Fruit fly (Drosophila melanogaster): ENCODE data around the gene CG32579.
A peak's percentile ranks its signal among the peaks of the same experiment; 100 is the strongest.

Gene CG32579

dm6 chrX:16288492-16288964 is 34.6 kb upstream of the CG32579 start, which contains the start of the genes CG32576 and caz:
TSS of gene CG32576 (minus strand) at chrX:16288533.
TSS of gene caz (plus strand) at chrX:16288810.
- TF ChIP-seq GATAd (GFP tag; optimal IDR thresholded peaks at IDR 0.05) (peak; percentile 49), ey (GFP tag; optimal IDR thresholded peaks at IDR 0.05) (no peak), dmrt93B (GFP tag; optimal IDR thresholded peaks at IDR 0.05) (no peak), Rel (GFP tag; optimal IDR thresholded peaks at IDR 0.05) (no peak), Rel (tag; optimal IDR thresholded peaks at IDR 0.05) (peak; percentile 25), fru (GFP tag; optimal IDR thresholded peaks at IDR 0.05) (no peak), woc (GFP tag; optimal IDR thresholded peaks at IDR 0.05) (peak; percentile 8), h (GFP tag; optimal IDR thresholded peaks at IDR 0.05) (peak; percentile 67), dl (GFP tag; optimal IDR thresholded peaks at IDR 0.05; ENCODE audit: insufficient read depth in 1 of 2, partially characterized antibody in 2 of 2) (no peak), Hr78 (GFP tag; optimal IDR thresholded peaks at IDR 0.05) (no peak), brk (GFP tag; optimal IDR thresholded peaks at IDR 0.05) (peak; percentile 33), Jra (GFP tag; optimal IDR thresholded peaks at IDR 0.05) (peak; percentile 29), sage (GFP tag; optimal IDR thresholded peaks at IDR 0.05) (peak; percentile 41), rgr (GFP tag; optimal IDR thresholded peaks at IDR 0.05) (peak; percentile 59), CG32264 (GFP tag; optimal IDR thresholded peaks at IDR 0.05) (no peak), jim (GFP tag; optimal IDR thresholded peaks at IDR 0.05) (no peak), lola (GFP tag; optimal IDR thresholded peaks at IDR 0.05) (no peak), Vsx2 (GFP tag; optimal IDR thresholded peaks at IDR 0.05; ENCODE audit: partially characterized antibody) (no peak), psq (GFP tag; optimal IDR thresholded peaks at IDR 0.05) (peak; percentile 47), Hr83 (GFP tag; optimal IDR thresholded peaks at IDR 0.05; ENCODE audit: poor library complexity, severe bottlenecking) (no peak), br (GFP tag; optimal IDR thresholded peaks at IDR 0.05) (peak; percentile 41), N (GFP tag; optimal IDR thresholded peaks at IDR 0.05) (no peak), Dfd (GFP tag; optimal IDR thresholded peaks at IDR 0.05) (no peak), CrebA (GFP tag; optimal IDR thresholded peaks at IDR 0.05; ENCODE audit: borderline replicate concordance) (no peak), usp (GFP tag; optimal IDR thresholded peaks at IDR 0.05) (no peak), Hnf4 (GFP tag; optimal IDR thresholded peaks at IDR 0.05) (peak; percentile 63), CG9705 (GFP tag; optimal IDR thresholded peaks at IDR 0.05) (peak; percentile 40), Sp1 (GFP tag; optimal IDR thresholded peaks at IDR 0.05) (peak; percentile 48), sv (GFP tag; optimal IDR thresholded peaks at IDR 0.05) (no peak), Myc (optimal IDR thresholded peaks at IDR 0.05) (peak; percentile 13), OdsH (GFP tag; optimal IDR thresholded peaks at IDR 0.05) (peak; percentile 50), Mio (GFP tag; optimal IDR thresholded peaks at IDR 0.05) (no peak), foxo (GFP tag; optimal IDR thresholded peaks at IDR 0.05) (peak in 1 of 2 experiments; percentile 60), tai (GFP tag; optimal IDR thresholded peaks at IDR 0.05) (peak; percentile 72), HLH106 (tag; optimal IDR thresholded peaks at IDR 0.05) (peak; percentile 52), dsf (GFP tag; optimal IDR thresholded peaks at IDR 0.05; ENCODE audit: borderline replicate concordance) (peak; percentile 5)

dm6 chrX:16288999-16289398 is 34.1 kb upstream of the CG32579 start:
- TF ChIP-seq Myc (optimal IDR thresholded peaks at IDR 0.05) (no peak), jim (GFP tag; optimal IDR thresholded peaks at IDR 0.05) (no peak), Sp1 (GFP tag; optimal IDR thresholded peaks at IDR 0.05) (no peak), sv (GFP tag; optimal IDR thresholded peaks at IDR 0.05) (no peak), Abd-B (GFP tag; optimal IDR thresholded peaks at IDR 0.05) (no peak), GATAd (GFP tag; optimal IDR thresholded peaks at IDR 0.05) (no peak), CG32264 (GFP tag; optimal IDR thresholded peaks at IDR 0.05) (no peak), usp (GFP tag; optimal IDR thresholded peaks at IDR 0.05) (no peak), dsf (GFP tag; optimal IDR thresholded peaks at IDR 0.05; ENCODE audit: borderline replicate concordance) (no peak), h (GFP tag; optimal IDR thresholded peaks at IDR 0.05) (no peak), brk (GFP tag; optimal IDR thresholded peaks at IDR 0.05) (no peak), sage (GFP tag; optimal IDR thresholded peaks at IDR 0.05) (no peak), Dfd (GFP tag; optimal IDR thresholded peaks at IDR 0.05) (no peak), Vsx2 (GFP tag; optimal IDR thresholded peaks at IDR 0.05; ENCODE audit: partially characterized antibody) (no peak), foxo (GFP tag; optimal IDR thresholded peaks at IDR 0.05) (no peak), pan (optimal IDR thresholded peaks at IDR 0.05) (no peak), dl (GFP tag; optimal IDR thresholded peaks at IDR 0.05; ENCODE audit: insufficient read depth in 1 of 2, partially characterized antibody in 2 of 2) (no peak)
